Fruit fly (Drosophila melanogaster) whole organism, embryonic: ENCODE data around the gene RpS15Aa.

Experiments
- Abd-B ChIP-seq: fragments of 200-800 bp; sonication (Bioruptor generic); optimal IDR thresholded peaks from 2 replicates; lab custom pipeline; 2018; ENCODE audit warnings: missing biosample characterization, mild to moderate bottlenecking, missing genetic modification characterization, moderate library complexity
- Bgb ChIP-seq: fragments of 200-800 bp; sonication (Bioruptor generic); IDR thresholded peaks from 2 replicates; pipeline ENCODE4 v1.3.6; 2022; ENCODE audit warnings: missing biosample characterization, missing genetic modification characterization; ENCODE audit not compliant: partially characterized antibody
- CG11504 ChIP-seq: fragments of 200-800 bp; sonication (Bioruptor generic); optimal IDR thresholded peaks from 3 replicates; lab custom pipeline; 2019; ENCODE audit warnings: missing biosample characterization, mild to moderate bottlenecking, missing genetic modification characterization, moderate library complexity
- CG12071 ChIP-seq: fragments of 200-800 bp; sonication (Bioruptor generic); optimal IDR thresholded peaks from 3 replicates; lab custom pipeline; 2018; ENCODE audit warnings: missing biosample characterization, mild to moderate bottlenecking, missing genetic modification characterization
- CG12155 ChIP-seq: fragments of 200-800 bp; sonication (Bioruptor generic); optimal IDR thresholded peaks from 3 replicates; lab custom pipeline; 2016; ENCODE audit warnings: missing biosample characterization, missing genetic modification characterization
- CG12659 ChIP-seq: fragments of 200-800 bp; sonication (Bioruptor generic); optimal IDR thresholded peaks from 3 replicates; lab custom pipeline; 2017; ENCODE audit warnings: mild to moderate bottlenecking, missing biosample characterization, missing genetic modification reagents, missing genetic modification characterization
- CG15514 ChIP-seq: fragments of 200-800 bp; sonication (Bioruptor generic); optimal IDR thresholded peaks from 3 replicates; lab custom pipeline; 2017; ENCODE audit warnings: missing biosample characterization, missing genetic modification characterization, mild to moderate bottlenecking, moderate library complexity, missing genetic modification reagents
- CG1603 ChIP-seq: fragments of 200-800 bp; sonication (Bioruptor generic); optimal IDR thresholded peaks from 2 replicates; lab custom pipeline; 2019; ENCODE audit warnings: missing biosample characterization, mild to moderate bottlenecking, missing genetic modification characterization, moderate library complexity
- CG17802 ChIP-seq: fragments of 200-800 bp; sonication (Bioruptor generic); optimal IDR thresholded peaks from 2 replicates; lab custom pipeline; 2018; ENCODE audit warnings: missing biosample characterization, mild to moderate bottlenecking, missing genetic modification characterization, moderate library complexity
- CG2129 ChIP-seq: fragments of 200-800 bp; sonication (Bioruptor generic); IDR thresholded peaks from 2 replicates; pipeline ENCODE4 v1.3.6; 2022; ENCODE audit warnings: missing biosample characterization, missing genetic modification characterization; ENCODE audit not compliant: partially characterized antibody
- CG2712 ChIP-seq: fragments of 200-800 bp; optimal IDR thresholded peaks from 3 replicates; lab custom pipeline; 2019; ENCODE audit warnings: missing biosample characterization, mild to moderate bottlenecking, missing genetic modification characterization, moderate library complexity
- CG3163 ChIP-seq: fragments of 200-800 bp; sonication (Bioruptor generic); optimal IDR thresholded peaks from 3 replicates; lab custom pipeline; 2016; ENCODE audit warnings: missing biosample characterization, missing genetic modification characterization
- CG34376 ChIP-seq: fragments of 200-800 bp; sonication (Bioruptor generic); optimal IDR thresholded peaks from 2 replicates; lab custom pipeline; 2018; ENCODE audit warnings: missing biosample characterization, mild to moderate bottlenecking, missing genetic modification characterization
- CG42726 ChIP-seq: fragments of 200-800 bp; sonication (Bioruptor generic); IDR thresholded peaks from 2 replicates; pipeline ENCODE4 v1.3.6; 2022; ENCODE audit warnings: missing biosample characterization, missing genetic modification characterization; ENCODE audit not compliant: partially characterized antibody
- CG4730 ChIP-seq: fragments of 200-800 bp; sonication (Bioruptor generic); IDR thresholded peaks from 2 replicates; pipeline ENCODE4 v1.3.6; 2022; ENCODE audit warnings: missing biosample characterization, missing genetic modification characterization
- CG6689 ChIP-seq: fragments of 200-800 bp; sonication (Bioruptor generic); IDR thresholded peaks from 2 replicates; pipeline ENCODE4 v1.3.6; 2022; ENCODE audit warnings: missing biosample characterization, missing genetic modification characterization
- CG7928 ChIP-seq: fragments of 200-800 bp; sonication (Bioruptor generic); optimal IDR thresholded peaks from 2 replicates; lab custom pipeline; 2017; ENCODE audit warnings: missing biosample characterization, mild to moderate bottlenecking, missing genetic modification characterization
- CG7963 ChIP-seq: fragments of 200-800 bp; sonication (Bioruptor generic); IDR thresholded peaks from 3 replicates; pipeline ENCODE4 v1.3.6; 2022; ENCODE audit warnings: missing biosample characterization, missing genetic modification characterization; ENCODE audit not compliant: partially characterized antibody
- CG8290 ChIP-seq, 3 experiments: fragments of 200-800 bp; sonication (Bioruptor generic); optimal IDR thresholded peaks; 2 replicates each; lab custom pipeline; 2016 to 2019; ENCODE audit warnings: missing biosample characterization in 3 of 3, missing genetic modification characterization in 3 of 3, mild to moderate bottlenecking in 2 of 3, moderate library complexity in 1 of 3
- CG9932 ChIP-seq: fragments of 200-800 bp; sonication (Bioruptor generic); IDR thresholded peaks from 2 replicates; pipeline ENCODE4 v1.3.6; 2022; ENCODE audit warnings: missing biosample characterization, missing genetic modification characterization
- CoRest ChIP-seq: fragments of 200-800 bp; sonication (Bioruptor generic); optimal IDR thresholded peaks from 3 replicates; lab custom pipeline; 2018; ENCODE audit warnings: missing biosample characterization, mild to moderate bottlenecking, missing genetic modification characterization, moderate library complexity
- Dref ChIP-seq: fragments of 200-800 bp; sonication (Bioruptor generic); IDR thresholded peaks from 2 replicates; pipeline ENCODE4 v1.3.6; 2022; ENCODE audit warnings: missing biosample characterization, missing genetic modification characterization
- Drgx ChIP-seq: fragments of 200-800 bp; sonication (Bioruptor generic); IDR thresholded peaks from 2 replicates; pipeline ENCODE4 v1.3.6; 2022; ENCODE audit warnings: missing biosample characterization, missing genetic modification characterization
- E2f1 ChIP-seq: fragments of 200-800 bp; sonication (Bioruptor generic); IDR thresholded peaks from 2 replicates; pipeline ENCODE4 v1.3.6; 2022; ENCODE audit warnings: missing biosample characterization, missing genetic modification characterization
- Gug ChIP-seq: fragments of 200-800 bp; sonication (Bioruptor generic); IDR thresholded peaks from 4 replicates; pipeline ENCODE4 v1.3.6; 2022; ENCODE audit warnings: missing biosample characterization, missing genetic modification characterization
- HLH4C ChIP-seq: fragments of 200-800 bp; sonication (Bioruptor generic); IDR thresholded peaks from 3 replicates; pipeline ENCODE4 v1.3.6; 2022; ENCODE audit warnings: missing biosample characterization, missing genetic modification characterization; ENCODE audit not compliant: partially characterized antibody
- Hr3 ChIP-seq: fragments of 200-800 bp; sonication (Bioruptor generic); optimal IDR thresholded peaks from 3 replicates; lab custom pipeline; 2016; ENCODE audit warnings: missing biosample characterization, missing genetic modification characterization
- Lhr ChIP-seq: fragments of 200-800 bp; sonication (Bioruptor generic); optimal IDR thresholded peaks from 3 replicates; lab custom pipeline; 2017; ENCODE audit warnings: mild to moderate bottlenecking, missing biosample characterization, missing genetic modification reagents, missing genetic modification characterization
- Myb ChIP-seq: fragments of 200-800 bp; sonication (Bioruptor generic); optimal IDR thresholded peaks from 2 replicates; lab custom pipeline; 2016; ENCODE audit warnings: missing biosample characterization, missing genetic modification characterization
- Pdp1 ChIP-seq, 2 experiments: fragments of 200-800 bp; sonication (Bioruptor generic); optimal IDR thresholded peaks; 3 replicates each; lab custom pipeline; 2016; ENCODE audit warnings: missing biosample characterization in 2 of 2, missing genetic modification characterization in 2 of 2, mild to moderate bottlenecking in 1 of 2, moderate library complexity in 1 of 2
- Sin3A ChIP-seq: fragments of >200 bp; optimal IDR thresholded peaks from 2 replicates; lab custom pipeline; 2018
- caup ChIP-seq: fragments of 200-800 bp; sonication (Bioruptor generic); optimal IDR thresholded peaks from 3 replicates; lab custom pipeline; 2017; ENCODE audit warnings: missing biosample characterization, mild to moderate bottlenecking, missing genetic modification characterization, moderate library complexity; ENCODE audit not compliant: severe bottlenecking
- ci ChIP-seq: fragments of 200-800 bp; sonication (Bioruptor generic); IDR thresholded peaks from 3 replicates; pipeline ENCODE4 v1.3.6; 2022; ENCODE audit warnings: missing biosample characterization, missing genetic modification characterization
- fd96Cb ChIP-seq: fragments of 200-800 bp; sonication (Bioruptor generic); optimal IDR thresholded peaks from 2 replicates; lab custom pipeline; 2018; ENCODE audit warnings: missing biosample characterization, mild to moderate bottlenecking, missing genetic modification characterization, moderate library complexity
- gce ChIP-seq: fragments of 200-800 bp; sonication (Bioruptor generic); IDR thresholded peaks from 3 replicates; pipeline ENCODE4 v1.3.6; 2022; ENCODE audit warnings: missing biosample characterization, missing genetic modification characterization
- gfzf ChIP-seq: fragments of 200-800 bp; sonication (Bioruptor generic); optimal IDR thresholded peaks from 2 replicates; lab custom pipeline; 2016; ENCODE audit warnings: missing biosample characterization, mild to moderate bottlenecking, missing genetic modification characterization, moderate library complexity
- grn ChIP-seq: fragments of 200-800 bp; sonication (Bioruptor generic); optimal IDR thresholded peaks from 3 replicates; lab custom pipeline; 2017; ENCODE audit warnings: missing biosample characterization, missing genetic modification characterization
- gro ChIP-seq: fragments of 200-800 bp; sonication (Bioruptor generic); optimal IDR thresholded peaks from 2 replicates; lab custom pipeline; 2016; ENCODE audit warnings: missing biosample characterization, missing genetic modification characterization
- hb ChIP-seq: fragments of 200-800 bp; sonication (Bioruptor generic); IDR thresholded peaks from 3 replicates; pipeline ENCODE4 v1.3.6; 2022; ENCODE audit warnings: missing biosample characterization, missing genetic modification characterization; ENCODE audit not compliant: partially characterized antibody
- inv ChIP-seq: fragments of 200-800 bp; sonication (Bioruptor generic); IDR thresholded peaks from 2 replicates; pipeline ENCODE4 v1.3.6; 2022; ENCODE audit warnings: missing biosample characterization, missing genetic modification characterization; ENCODE audit not compliant: partially characterized antibody
- ken ChIP-seq: fragments of 200-800 bp; sonication (Bioruptor generic); IDR thresholded peaks from 3 replicates; pipeline ENCODE4 v1.3.6; 2022; ENCODE audit warnings: missing biosample characterization, missing genetic modification characterization
- lov ChIP-seq, 2 experiments: fragments of 200-800 bp in 1 of 2; fragments of >200 bp in 1 of 2; sonication (Bioruptor generic) in 1 of 2; IDR thresholded peaks in 1 of 2; optimal IDR thresholded peaks in 1 of 2; 2 replicates in 1 of 2; 3 replicates in 1 of 2; pipeline versions ENCODE4 v1.3.6 to Lab custom; 2017 to 2022; ENCODE audit warnings: missing biosample characterization in 1 of 2, missing genetic modification characterization in 1 of 2
- pho ChIP-seq: fragments of 200-800 bp; sonication (Bioruptor generic); optimal IDR thresholded peaks from 2 replicates; lab custom pipeline; 2016; ENCODE audit warnings: missing biosample characterization, missing genetic modification characterization
- psq ChIP-seq: fragments of 200-800 bp; sonication (Bioruptor generic); optimal IDR thresholded peaks from 2 replicates; lab custom pipeline; 2017; ENCODE audit warnings: missing biosample characterization, missing genetic modification characterization
- row ChIP-seq: fragments of 200-800 bp; sonication (Bioruptor generic); IDR thresholded peaks from 3 replicates; pipeline ENCODE4 v1.3.6; 2022; ENCODE audit warnings: missing biosample characterization, missing genetic modification characterization
- sna ChIP-seq: fragments of 200-800 bp; sonication (Bioruptor generic); IDR thresholded peaks from 2 replicates; pipeline ENCODE4 v1.3.6; 2022; ENCODE audit warnings: missing biosample characterization, missing genetic modification characterization; ENCODE audit not compliant: partially characterized antibody
- vvl ChIP-seq: fragments of 200-800 bp; sonication (Bioruptor generic); IDR thresholded peaks from 2 replicates; pipeline ENCODE4 v1.3.6; 2022; ENCODE audit warnings: missing biosample characterization, missing genetic modification characterization

RpS15Aa gene

dm6 chrX:13329572-13330046 is 7.9 kb downstream of the RpS15Aa start, which contains the start of gene Prx2 (continued):
- TF ChIP-seq CG15514 (GFP tag; lab: Kevin White, UChicago): peak; percentile 72
- peak; percentile 39 for TF ChIP-seq CG1603
- peak; percentile 7 for TF ChIP-seq CG2712 (tag; lab: Kevin White, UChicago)
- peak in 1 of 2 experiments; percentile 9 for TF ChIP-seq Pdp1 (GFP tag; optimal IDR thresholded peaks at IDR 0.05; lab: Kevin White, UChicago)
- peak; percentile 71; the same call in 1 of the 2 replicates for TF ChIP-seq inv (GFP tag; lab: Robert Waterston, UW)
- no peak for TF ChIP-seq lov (optimal IDR thresholded peaks at IDR 0.05; lab: Kevin White, UChicago)
- 0 out of 3 replicates have a peak, but pooled peaks have one; percentile 6 for TF ChIP-seq lov (GFP tag; IDR thresholded peaks at IDR 0.05; lab: Robert Waterston, UW)
- TF ChIP-seq Bgb: peak; percentile 87
- TF ChIP-seq gfzf (GFP tag; lab: Kevin White, UChicago): peak; percentile 57
- TF ChIP-seq CoRest (tag; lab: Kevin White, UChicago): peak; percentile 38
- TF ChIP-seq CG8290 (GFP tag; optimal IDR thresholded peaks at IDR 0.05; lab: Kevin White, UChicago): no peak
- TF ChIP-seq CG8290 (tag; optimal IDR thresholded peaks at IDR 0.05; lab: Kevin White, UChicago): peak in 1 of 2 experiments; percentile 66
- peak; percentile 44 for TF ChIP-seq CG12659 (GFP tag; lab: Kevin White, UChicago)
- 0 out of 3 replicates have a peak, but pooled peaks have one; percentile 8 for TF ChIP-seq gce (GFP tag; lab: Robert Waterston, UW)
- peak; percentile 95 for TF ChIP-seq CG7928 (GFP tag; lab: Kevin White, UChicago)
- TF ChIP-seq CG11504 (tag; lab: Kevin White, UChicago): peak; percentile 48
- TF ChIP-seq ken: no peak
- TF ChIP-seq Hr3 (GFP tag; lab: Kevin White, UChicago): peak; percentile 1
- TF ChIP-seq CG12155 (GFP tag; lab: Kevin White, UChicago): peak; percentile 25
- TF ChIP-seq CG12071 (GFP tag; lab: Kevin White, UChicago): peak; percentile 14
- peak; percentile 68; the same call in 1 of the 3 replicates for TF ChIP-seq CG7963 (GFP tag; lab: Robert Waterston, UW)
- TF ChIP-seq CG9932 (GFP tag; lab: Robert Waterston, UW): peak; percentile 62
- TF ChIP-seq grn (GFP tag; lab: Kevin White, UChicago): no peak
- TF ChIP-seq caup: peak; percentile 29
- TF ChIP-seq sna (GFP tag; lab: Robert Waterston, UW): peak; percentile 58; the same call in 1 of the 2 replicates
- peak; percentile 91 for TF ChIP-seq Dref (GFP tag; lab: Robert Waterston, UW)
- TF ChIP-seq CG4730 (GFP tag; lab: Robert Waterston, UW): 0 out of 2 replicates have a peak, but pooled peaks have one; percentile 9
- TF ChIP-seq pho (GFP tag; lab: Kevin White, UChicago): peak; percentile 1
- TF ChIP-seq hb: peak; percentile 61; the same call in 1 of the 3 replicates
- peak; percentile 70 for TF ChIP-seq Sin3A
- TF ChIP-seq CG34376 (GFP tag; lab: Kevin White, UChicago): peak; percentile 58
- peak; percentile 8 for TF ChIP-seq Abd-B (GFP tag; lab: Kevin White, UChicago)
- TF ChIP-seq CG2129 (GFP tag; lab: Robert Waterston, UW): peak; percentile 29; the same call in 1 of the 2 replicates
- peak; percentile 74 for TF ChIP-seq HLH4C (GFP tag; lab: Robert Waterston, UW)
- TF ChIP-seq ci (GFP tag; lab: Robert Waterston, UW): peak; percentile 36; the same call in 1 of the 3 replicates
- TF ChIP-seq Myb (GFP tag; lab: Kevin White, UChicago): peak; percentile 57
- no peak for TF ChIP-seq fd96Cb
- TF ChIP-seq CG6689 (GFP tag; lab: Robert Waterston, UW): 0 out of 2 replicates have a peak, but pooled peaks have one; percentile 13
- TF ChIP-seq Drgx (GFP tag; lab: Robert Waterston, UW): peak; percentile 14; the same call in 1 of the 2 replicates
- TF ChIP-seq CG17802 (tag; lab: Kevin White, UChicago): no peak
- TF ChIP-seq Gug (GFP tag; lab: Robert Waterston, UW): peak; percentile 13; the same call in 1 of the 4 replicates
- TF ChIP-seq row (GFP tag; lab: Robert Waterston, UW): peak; percentile 35; the same call in 1 of the 3 replicates
- peak; percentile 54 for TF ChIP-seq gro (GFP tag; lab: Kevin White, UChicago)
- TF ChIP-seq psq (GFP tag; lab: Kevin White, UChicago): no peak
- TF ChIP-seq vvl (GFP tag; lab: Robert Waterston, UW): peak; percentile 42
- TF ChIP-seq CG3163: peak; percentile 11
- TF ChIP-seq E2f1 (GFP tag; lab: Robert Waterston, UW): peak; percentile 68; the same call in 1 of the 2 replicates
- peak; percentile 32 for TF ChIP-seq Lhr (GFP tag; lab: Kevin White, UChicago)
- TF ChIP-seq CG42726 (GFP tag; lab: Robert Waterston, UW): peak; percentile 86
